Fruit fly (Drosophila melanogaster): ENCODE measurements around the gene Rrp40.

The Rrp40 gene

DNA sequence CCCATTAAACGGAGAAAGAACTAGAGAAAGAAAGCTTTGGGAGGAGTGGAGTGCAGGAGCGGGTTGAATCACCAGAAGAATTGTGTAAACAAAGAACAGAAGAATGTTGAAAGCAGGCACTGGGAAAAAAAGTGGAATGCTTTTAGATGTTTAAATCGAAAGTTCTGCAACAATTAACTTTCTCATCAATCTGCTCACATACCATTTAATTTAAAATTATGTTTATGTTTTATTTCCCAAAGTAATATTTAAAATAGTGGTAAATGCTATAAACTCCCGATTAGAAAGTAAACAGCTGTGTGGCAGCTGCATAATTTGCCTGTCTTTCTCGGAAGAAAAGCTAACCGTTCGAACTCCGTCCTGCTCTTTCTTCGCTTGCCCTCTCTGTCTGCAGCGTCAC is 9.5 kb downstream of the Rrp40 start:
- TF ChIP-seq insv (optimal IDR thresholded peaks at IDR 0.05) = no peak
- no peak for TF ChIP-seq Sin3A (optimal IDR thresholded peaks at IDR 0.05)
- no peak for TF ChIP-seq Myc (optimal IDR thresholded peaks at IDR 0.05)
- no peak for TF ChIP-seq h (optimal IDR thresholded peaks at IDR 0.05)
- TF ChIP-seq ttk (optimal IDR thresholded peaks at IDR 0.05) = no peak
- no peak for TF ChIP-seq psq (optimal IDR thresholded peaks at IDR 0.05)

dm6 chr2L:1740095-1740494 is 11.6 kb downstream of the Rrp40 start:
- TF ChIP-seq Myc (optimal IDR thresholded peaks at IDR 0.05) = no peak
- TF ChIP-seq h (optimal IDR thresholded peaks at IDR 0.05) = no peak
- TF ChIP-seq insv (optimal IDR thresholded peaks at IDR 0.05) = no peak
- TF ChIP-seq Sin3A (optimal IDR thresholded peaks at IDR 0.05) = no peak
- no peak for TF ChIP-seq ttk (optimal IDR thresholded peaks at IDR 0.05)
- no peak for TF ChIP-seq psq (optimal IDR thresholded peaks at IDR 0.05)

- TF ChIP-seq Myc (optimal IDR thresholded peaks at IDR 0.05) (no peak), ttk (optimal IDR thresholded peaks at IDR 0.05) (no peak), Sin3A (optimal IDR thresholded peaks at IDR 0.05) (no peak), insv (optimal IDR thresholded peaks at IDR 0.05) (no peak), psq (optimal IDR thresholded peaks at IDR 0.05) (no peak), h (optimal IDR thresholded peaks at IDR 0.05) (no peak)
Observed at dm6 chr2L:1743800-1744199, 15.3 kb downstream of the Rrp40 start.

dm6 chr2L:1748410-1748809 is 19.9 kb downstream of the Rrp40 start:
- TF ChIP-seq h (optimal IDR thresholded peaks at IDR 0.05) = no peak
- no peak for TF ChIP-seq Sin3A (optimal IDR thresholded peaks at IDR 0.05)
- no peak for TF ChIP-seq insv (optimal IDR thresholded peaks at IDR 0.05)
- TF ChIP-seq psq (optimal IDR thresholded peaks at IDR 0.05) = no peak
- TF ChIP-seq ttk (optimal IDR thresholded peaks at IDR 0.05) = no peak
- TF ChIP-seq Myc (optimal IDR thresholded peaks at IDR 0.05) = no peak

dm6 chr2L:1751953-1752352 is 23.4 kb downstream of the Rrp40 start, which contains the start of the genes CG17712 and CG17648:
TSS of gene CG17712 (minus strand) at chr2L:1752122.
TSS of gene CG17648 (plus strand) at chr2L:1752308.
- TF ChIP-seq ttk (optimal IDR thresholded peaks at IDR 0.05) = no peak
- no peak for TF ChIP-seq psq (optimal IDR thresholded peaks at IDR 0.05)
- TF ChIP-seq insv (optimal IDR thresholded peaks at IDR 0.05) = no peak
- no peak for TF ChIP-seq Myc (optimal IDR thresholded peaks at IDR 0.05)
- no peak for TF ChIP-seq Sin3A (optimal IDR thresholded peaks at IDR 0.05)
- no peak for TF ChIP-seq h (optimal IDR thresholded peaks at IDR 0.05)

DNA sequence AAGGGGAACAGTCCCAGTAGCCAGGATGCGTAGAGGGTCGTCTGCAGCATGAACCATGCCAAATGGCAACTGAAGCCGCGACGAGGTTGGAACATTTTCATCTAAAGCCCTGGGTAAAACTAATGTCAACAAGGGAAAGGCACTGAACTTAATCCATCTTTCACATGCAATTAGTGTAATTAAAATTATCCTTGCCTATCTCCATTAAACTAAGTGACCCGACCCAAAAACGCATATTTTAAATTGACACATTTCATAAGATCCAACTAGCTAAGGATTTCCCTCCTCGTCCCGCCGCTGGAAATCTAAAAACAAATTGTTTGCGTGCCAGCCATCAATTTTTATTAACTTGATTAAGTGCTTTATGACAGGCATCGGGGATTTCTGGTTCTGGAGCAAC is 27.8 kb downstream of the Rrp40 start, which contains the start of gene Gr22f:
Gene Gr22f (minus strand): TSS at position 101 of the 400 bp plus-strand sequence.
- no peak for TF ChIP-seq Sin3A (optimal IDR thresholded peaks at IDR 0.05)
- TF ChIP-seq ttk (optimal IDR thresholded peaks at IDR 0.05) = no peak
- no peak for TF ChIP-seq psq (optimal IDR thresholded peaks at IDR 0.05)
- no peak for TF ChIP-seq h (optimal IDR thresholded peaks at IDR 0.05)
- no peak for TF ChIP-seq Myc (optimal IDR thresholded peaks at IDR 0.05)
- TF ChIP-seq insv (optimal IDR thresholded peaks at IDR 0.05) = no peak

- no peak for TF ChIP-seq Sin3A (optimal IDR thresholded peaks at IDR 0.05)
- TF ChIP-seq ttk (optimal IDR thresholded peaks at IDR 0.05) = no peak
- no peak for TF ChIP-seq insv (optimal IDR thresholded peaks at IDR 0.05)
- TF ChIP-seq Myc (optimal IDR thresholded peaks at IDR 0.05) = no peak
- no peak for TF ChIP-seq psq (optimal IDR thresholded peaks at IDR 0.05)
- no peak for TF ChIP-seq h (optimal IDR thresholded peaks at IDR 0.05)
Observed at dm6 chr2L:1758853-1759252, 30.3 kb downstream of the Rrp40 start, which contains the start of gene CG17650. TSS of gene CG17650 (minus strand) at chr2L:1759093.
